Worm (Caenorhabditis elegans) whole organism, L3 larva: ENCODE results near the gene Y82E9BR.8.

Experiments
- jun-1 ChIP-seq: fragments of 150-350 bp; optimal IDR thresholded peaks from 2 replicates; lab custom pipeline; 2014; ENCODE audit warnings: missing biosample characterization, missing genetic modification reagents, missing genetic modification characterization
- lin-39 ChIP-seq: fragments of 150-350 bp; optimal IDR thresholded peaks from 2 replicates; lab custom pipeline; 2018; ENCODE audit warnings: missing biosample characterization, missing genetic modification reagents, missing genetic modification characterization
- mdl-1 ChIP-seq: fragments of 150-350 bp; optimal IDR thresholded peaks from 2 replicates; lab custom pipeline; 2014; ENCODE audit warnings: missing biosample characterization, missing genetic modification characterization
- nfya-1 ChIP-seq: sonication (generic microtip); optimal IDR thresholded peaks from 2 replicates; lab custom pipeline; 2017; ENCODE audit warnings: missing genetic modification characterization, mild to moderate bottlenecking, missing compliant biosample characterization, antibody characterized with exemption, moderate library complexity; ENCODE audit not compliant: insufficient read depth
- nhr-237 ChIP-seq: fragments of 150-350 bp; optimal IDR thresholded peaks from 2 replicates; lab custom pipeline; 2014; ENCODE audit warnings: missing biosample characterization, missing genetic modification characterization
- pha-4 ChIP-seq: fragments of 150-350 bp; optimal IDR thresholded peaks from 2 replicates; lab custom pipeline; 2014; ENCODE audit warnings: missing biosample characterization, missing genetic modification reagents, missing genetic modification characterization
- sea-2 ChIP-seq: fragments of 150-350 bp; sonication (generic microtip); optimal IDR thresholded peaks from 4 replicates; lab custom pipeline; 2014; ENCODE audit warnings: missing biosample characterization, missing genetic modification reagents, missing genetic modification characterization

- TF ChIP-seq sea-2 (GFP tag; lab: Kevin White, UChicago) (no peak), pha-4 (tag; lab: Kevin White, UChicago) (no peak), jun-1 (tag; lab: Kevin White, UChicago) (no peak), mdl-1 (tag; lab: Kevin White, UChicago) (no peak), nhr-237 (tag; lab: Kevin White, UChicago) (no peak), nfya-1 (tag; lab: Kevin White, UChicago) (no peak), lin-39 (no peak)
These were observed 14.9 kb downstream of the Y82E9BR.8 start, which contains the start of gene fbxa-27 for ce11 chrIII:1342919-1343419.
